Worm (Caenorhabditis elegans) whole organism, L2 larva: ENCODE measurements around the gene nhr-192.

Experiments used
- C34F6.9 ChIP-seq: fragments of 150-350 bp; optimal IDR thresholded peaks from 2 replicates; lab custom pipeline; 2014; ENCODE audit warnings: missing biosample characterization, missing genetic modification characterization
- F13H6.1 ChIP-seq: sonication (generic microtip); optimal IDR thresholded peaks from 2 replicates; lab custom pipeline; 2016; ENCODE audit warnings: missing genetic modification characterization, missing compliant biosample characterization
- R02D3.7 ChIP-seq: fragments of 150-350 bp; optimal IDR thresholded peaks from 2 replicates; lab custom pipeline; 2014; ENCODE audit warnings: missing biosample characterization, missing genetic modification characterization
- Y55F3AM.14 ChIP-seq: fragments of 200-800 bp; sonication (Bioruptor generic); optimal IDR thresholded peaks from 2 replicates; lab custom pipeline; 2018; ENCODE audit warnings: mild to moderate bottlenecking, missing genetic modification characterization, missing compliant biosample characterization
- ZK546.5 ChIP-seq: sonication (generic microtip); optimal IDR thresholded peaks from 2 replicates; lab custom pipeline; 2017; ENCODE audit warnings: missing biosample characterization, missing genetic modification characterization
- alr-1 ChIP-seq: fragments of 150-350 bp; optimal IDR thresholded peaks from 2 replicates; lab custom pipeline; 2014; ENCODE audit warnings: missing biosample characterization, missing genetic modification characterization
- aly-2 ChIP-seq: fragments of 150-350 bp; optimal IDR thresholded peaks from 2 replicates; lab custom pipeline; 2014; ENCODE audit warnings: missing biosample characterization, missing genetic modification characterization
- ama-1 ChIP-seq: fragments of 150-350 bp; optimal IDR thresholded peaks from 2 replicates; lab custom pipeline; 2018; ENCODE audit warnings: inconsistent platforms
- blmp-1 ChIP-seq: sonication (generic microtip); optimal IDR thresholded peaks from 2 replicates; lab custom pipeline; 2017; ENCODE audit warnings: missing genetic modification characterization, mild to moderate bottlenecking, missing compliant biosample characterization, antibody characterized with exemption, moderate library complexity; ENCODE audit not compliant: insufficient read depth
- ceh-16 ChIP-seq: fragments of 150-350 bp; optimal IDR thresholded peaks from 2 replicates; lab custom pipeline; 2014; ENCODE audit warnings: missing biosample characterization, missing genetic modification characterization
- ceh-82 ChIP-seq: fragments of 150-350 bp; optimal IDR thresholded peaks from 2 replicates; lab custom pipeline; 2014; ENCODE audit warnings: missing biosample characterization, missing genetic modification characterization
- dmd-4 ChIP-seq: sonication (generic microtip); optimal IDR thresholded peaks from 2 replicates; lab custom pipeline; 2017; ENCODE audit warnings: missing biosample characterization, missing genetic modification characterization
- egl-27 ChIP-seq: sonication (generic microtip); optimal IDR thresholded peaks from 3 replicates; lab custom pipeline; 2017; ENCODE audit warnings: missing biosample characterization, missing genetic modification reagents, missing genetic modification characterization
- elt-1 ChIP-seq: fragments of 150-350 bp; optimal IDR thresholded peaks from 2 replicates; lab custom pipeline; 2014; ENCODE audit warnings: missing biosample characterization, missing genetic modification characterization
- elt-3 ChIP-seq: sonication (generic microtip); optimal IDR thresholded peaks from 2 replicates; lab custom pipeline; 2017; ENCODE audit warnings: missing biosample characterization, missing genetic modification characterization
- fos-1 ChIP-seq: fragments of 150-350 bp; optimal IDR thresholded peaks from 2 replicates; lab custom pipeline; 2014; ENCODE audit warnings: missing biosample characterization, missing genetic modification characterization
- gmeb-1 ChIP-seq: fragments of 150-350 bp; optimal IDR thresholded peaks from 2 replicates; lab custom pipeline; 2014; ENCODE audit warnings: missing biosample characterization, missing genetic modification characterization
- lin-11 ChIP-seq: fragments of 150-350 bp; sonication (generic microtip); optimal IDR thresholded peaks from 2 replicates; lab custom pipeline; 2014; ENCODE audit warnings: missing biosample characterization, missing genetic modification characterization, inconsistent platforms, mixed read lengths
- lin-13 ChIP-seq: fragments of 150-350 bp; optimal IDR thresholded peaks from 2 replicates; lab custom pipeline; 2014; ENCODE audit warnings: missing biosample characterization, missing genetic modification reagents, missing genetic modification characterization
- lin-39 ChIP-seq: fragments of 150-350 bp; optimal IDR thresholded peaks from 2 replicates; lab custom pipeline; 2014; ENCODE audit warnings: missing biosample characterization, missing genetic modification reagents, missing genetic modification characterization
- lsy-2 ChIP-seq, 2 experiments: fragments of 150-350 bp in 1 of 2; sonication (generic microtip) in 1 of 2; optimal IDR thresholded peaks; 2 replicates each; lab custom pipeline; 2014 to 2017; ENCODE audit warnings: missing biosample characterization in 2 of 2, missing genetic modification characterization in 2 of 2
- mab-5 ChIP-seq: fragments of 150-350 bp; optimal IDR thresholded peaks from 2 replicates; lab custom pipeline; 2014; ENCODE audit warnings: missing biosample characterization, missing genetic modification characterization
- mdl-1 ChIP-seq, 2 experiments: fragments of 150-350 bp in 1 of 2; sonication (generic microtip) in 1 of 2; optimal IDR thresholded peaks; 2 replicates each; lab custom pipeline; 2017; ENCODE audit warnings: missing biosample characterization in 2 of 2, missing genetic modification characterization in 2 of 2
- nhr-11 ChIP-seq: fragments of 150-350 bp; optimal IDR thresholded peaks from 2 replicates; lab custom pipeline; 2014; ENCODE audit warnings: missing biosample characterization, missing genetic modification characterization
- nhr-129 ChIP-seq: fragments of 150-350 bp; optimal IDR thresholded peaks from 2 replicates; lab custom pipeline; 2014; ENCODE audit warnings: missing biosample characterization, missing genetic modification characterization
- nhr-21 ChIP-seq: fragments of 150-350 bp; optimal IDR thresholded peaks from 2 replicates; lab custom pipeline; 2014; ENCODE audit warnings: missing biosample characterization, missing genetic modification characterization
- nhr-237 ChIP-seq: fragments of 150-350 bp; optimal IDR thresholded peaks from 2 replicates; lab custom pipeline; 2014; ENCODE audit warnings: missing biosample characterization, missing genetic modification characterization
- nhr-25 ChIP-seq: fragments of 150-350 bp; sonication (generic microtip); optimal IDR thresholded peaks from 3 replicates; lab custom pipeline; 2014; ENCODE audit warnings: missing biosample characterization, missing genetic modification characterization
- peb-1 ChIP-seq: fragments of 150-350 bp; optimal IDR thresholded peaks from 2 replicates; lab custom pipeline; 2014; ENCODE audit warnings: missing biosample characterization, missing genetic modification characterization
- sem-4 ChIP-seq: fragments of 150-350 bp; optimal IDR thresholded peaks from 2 replicates; lab custom pipeline; 2014; ENCODE audit warnings: missing biosample characterization, missing genetic modification reagents, missing genetic modification characterization
- skn-1 ChIP-seq: sonication (generic microtip); optimal IDR thresholded peaks from 2 replicates; lab custom pipeline; 2017; ENCODE audit warnings: missing biosample characterization, missing genetic modification characterization
- sma-3 ChIP-seq: sonication (generic microtip); optimal IDR thresholded peaks from 2 replicates; lab custom pipeline; 2016; ENCODE audit warnings: missing genetic modification reagents, missing genetic modification characterization, missing compliant biosample characterization
- sma-9 ChIP-seq, 2 experiments: fragments of 150-350 bp in 1 of 2; sonication (generic microtip) in 1 of 2; optimal IDR thresholded peaks; 2 replicates each; lab custom pipeline; 2014 to 2016; ENCODE audit warnings: missing genetic modification characterization in 2 of 2, mild to moderate bottlenecking in 1 of 2, missing biosample characterization in 1 of 2, missing compliant biosample characterization in 1 of 2, missing genetic modification reagents in 1 of 2, moderate library complexity in 1 of 2
- snpc-4 ChIP-seq: fragments of 150-350 bp; optimal IDR thresholded peaks from 2 replicates; lab custom pipeline; 2014; ENCODE audit warnings: missing biosample characterization, missing genetic modification characterization
- unc-39 ChIP-seq: fragments of 150-350 bp; optimal IDR thresholded peaks from 2 replicates; lab custom pipeline; 2014; ENCODE audit warnings: missing biosample characterization, missing genetic modification characterization
- unc-55 ChIP-seq: fragments of 150-350 bp; sonication (generic microtip); optimal IDR thresholded peaks from 3 replicates; lab custom pipeline; 2014; ENCODE audit warnings: missing biosample characterization, missing genetic modification reagents, missing genetic modification characterization
- unc-62 ChIP-seq: fragments of 150-350 bp; optimal IDR thresholded peaks from 2 replicates; lab custom pipeline; 2014; ENCODE audit warnings: missing biosample characterization, missing genetic modification reagents, missing genetic modification characterization
- zag-1 ChIP-seq: fragments of 150-350 bp; optimal IDR thresholded peaks from 2 replicates; lab custom pipeline; 2014; ENCODE audit warnings: missing biosample characterization, missing genetic modification characterization
- ztf-4 ChIP-seq: fragments of 150-350 bp; optimal IDR thresholded peaks from 2 replicates; lab custom pipeline; 2014; ENCODE audit warnings: missing biosample characterization, missing genetic modification characterization

The nhr-192 gene

DNA sequence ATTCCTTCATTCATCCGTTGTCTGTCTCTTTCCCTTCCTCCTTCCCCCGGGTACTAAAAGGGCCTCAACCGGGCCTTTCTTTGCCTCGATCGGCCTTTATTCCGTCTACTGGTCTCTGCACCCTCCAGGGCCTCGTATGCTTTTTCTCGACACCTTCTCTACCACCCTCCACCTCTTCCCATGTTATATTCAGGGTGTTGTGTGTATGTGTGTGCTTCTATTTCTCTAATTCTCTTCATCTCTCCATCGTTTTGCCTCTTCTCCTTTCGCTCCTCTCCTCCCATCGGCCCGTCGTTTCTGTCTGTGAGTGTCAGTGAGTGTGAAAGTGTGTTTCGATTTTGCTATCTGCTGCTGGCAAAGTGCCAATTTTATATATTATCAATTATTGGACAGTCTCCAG, 30.6 kb downstream of the nhr-192 start (continued):
- TF ChIP-seq unc-62, result no peak
- peak; percentile 65 for TF ChIP-seq unc-55 (GFP tag; lab: Kevin White, UChicago)

DNA sequence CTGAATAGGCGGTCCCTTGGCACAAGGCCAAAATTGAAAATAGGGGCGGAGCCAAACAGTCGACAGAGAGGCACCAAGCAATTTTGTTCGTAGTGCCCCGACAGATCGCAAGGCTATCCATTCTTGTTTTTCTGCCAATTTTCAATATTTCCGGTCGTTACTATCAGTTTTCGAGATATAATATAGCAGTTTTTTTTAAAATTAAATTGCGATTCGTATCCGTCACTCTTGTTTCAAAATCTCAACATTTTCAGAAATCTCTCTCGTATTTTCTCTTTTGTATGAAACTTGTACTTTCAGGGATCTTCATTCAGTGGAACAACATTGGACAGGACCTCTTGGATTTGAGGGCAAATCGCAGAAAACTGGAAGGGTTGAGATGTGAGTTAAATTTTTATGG, 33.4 kb downstream of the nhr-192 start, which contains the start of gene F57A8.1:
Gene F57A8.1 (plus strand): TSS at position 301 of the 400 bp plus-strand sequence.
- TF ChIP-seq mab-5 (tag; lab: Kevin White, UChicago) (no peak), dmd-4 (no peak), C34F6.9 (no peak), ceh-16 (tag; lab: Kevin White, UChicago) (no peak), nhr-237 (tag; lab: Kevin White, UChicago) (no peak), snpc-4 (tag; lab: Kevin White, UChicago) (no peak), zag-1 (tag; lab: Kevin White, UChicago) (no peak)

DNA sequence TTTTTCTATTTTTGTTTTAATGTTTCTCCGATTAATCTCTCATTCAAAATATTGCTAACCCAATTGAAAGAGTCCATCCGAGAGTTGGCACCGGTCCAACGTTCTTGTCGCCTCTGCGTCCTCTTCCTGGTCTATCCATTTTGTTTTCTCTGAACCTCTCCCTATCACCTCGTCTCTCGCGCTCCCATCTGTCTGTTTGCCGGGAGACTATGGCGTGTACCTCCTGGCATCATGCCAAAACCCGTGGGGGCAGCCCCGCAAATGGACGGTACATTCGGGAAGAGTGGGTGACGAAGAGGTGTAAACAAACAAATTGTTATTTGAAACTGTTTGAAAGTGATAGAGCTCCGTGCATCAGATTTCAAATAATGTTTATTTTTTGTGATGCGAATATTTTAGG, 34.2 kb downstream of the nhr-192 start, which contains the start of gene T06E8.2:
Gene T06E8.2 (minus strand): TSS at position 139 of the 400 bp plus-strand sequence.
- TF ChIP-seq Y55F3AM.14 (GFP tag; lab: Kevin White, UChicago) (no peak), alr-1 (tag; lab: Kevin White, UChicago) (no peak), lin-39 (no peak), skn-1 (tag; lab: Kevin White, UChicago) (no peak), ceh-82 (tag; lab: Kevin White, UChicago) (no peak), sma-3 (GFP tag; lab: Kevin White, UChicago) (peak; percentile 43), unc-55 (GFP tag; lab: Kevin White, UChicago) (no peak), sem-4 (tag; lab: Kevin White, UChicago) (peak; percentile 27), peb-1 (tag; lab: Kevin White, UChicago) (peak; percentile 41), lsy-2 (tag; optimal IDR thresholded peaks at IDR 0.05; lab: Kevin White, UChicago) (peak in 1 of 2 experiments; percentile 69), aly-2 (tag; lab: Kevin White, UChicago) (no peak), C34F6.9 (peak; percentile 50), blmp-1 (tag; lab: Kevin White, UChicago) (no peak), F13H6.1 (tag; lab: Kevin White, UChicago) (peak; percentile 85), snpc-4 (tag; lab: Kevin White, UChicago) (peak; percentile 33), egl-27 (peak; percentile 53), nhr-25 (tag; lab: Kevin White, UChicago) (peak; percentile 7), sma-9 (GFP tag; optimal IDR thresholded peaks at IDR 0.05; lab: Kevin White, UChicago) (peak; percentile 84), sma-9 (tag; optimal IDR thresholded peaks at IDR 0.05; lab: Kevin White, UChicago) (no peak), nhr-11 (no peak), nhr-129 (tag; lab: Kevin White, UChicago) (peak; percentile 66)

DNA sequence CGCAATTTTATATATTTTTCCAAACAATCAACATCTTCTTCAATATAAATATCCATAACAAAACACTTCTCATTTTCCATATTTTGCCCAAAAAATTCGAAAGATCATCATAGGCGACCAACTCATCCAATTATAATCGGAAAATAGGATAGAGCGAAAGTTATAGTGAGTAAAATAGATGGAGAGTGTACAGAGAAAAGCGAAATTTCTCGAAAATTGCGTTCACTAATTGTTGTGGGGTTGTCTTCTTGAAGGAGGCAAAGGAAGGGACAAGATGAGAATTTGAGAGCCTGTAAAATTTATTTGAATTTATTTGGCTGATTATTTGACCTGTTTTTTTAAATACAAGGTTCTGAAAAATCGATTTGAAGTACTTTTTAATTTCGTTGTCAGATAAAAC, 34.9 kb downstream of the nhr-192 start:
- no peak for TF ChIP-seq elt-1 (tag; lab: Kevin White, UChicago)
- TF ChIP-seq C34F6.9, result no peak
- peak; percentile 32 for TF ChIP-seq blmp-1 (tag; lab: Kevin White, UChicago)
- peak in 1 of 2 experiments; percentile 17 for TF ChIP-seq lsy-2 (tag; optimal IDR thresholded peaks at IDR 0.05; lab: Kevin White, UChicago)
- peak; percentile 55 for TF ChIP-seq nhr-25 (tag; lab: Kevin White, UChicago)

DNA sequence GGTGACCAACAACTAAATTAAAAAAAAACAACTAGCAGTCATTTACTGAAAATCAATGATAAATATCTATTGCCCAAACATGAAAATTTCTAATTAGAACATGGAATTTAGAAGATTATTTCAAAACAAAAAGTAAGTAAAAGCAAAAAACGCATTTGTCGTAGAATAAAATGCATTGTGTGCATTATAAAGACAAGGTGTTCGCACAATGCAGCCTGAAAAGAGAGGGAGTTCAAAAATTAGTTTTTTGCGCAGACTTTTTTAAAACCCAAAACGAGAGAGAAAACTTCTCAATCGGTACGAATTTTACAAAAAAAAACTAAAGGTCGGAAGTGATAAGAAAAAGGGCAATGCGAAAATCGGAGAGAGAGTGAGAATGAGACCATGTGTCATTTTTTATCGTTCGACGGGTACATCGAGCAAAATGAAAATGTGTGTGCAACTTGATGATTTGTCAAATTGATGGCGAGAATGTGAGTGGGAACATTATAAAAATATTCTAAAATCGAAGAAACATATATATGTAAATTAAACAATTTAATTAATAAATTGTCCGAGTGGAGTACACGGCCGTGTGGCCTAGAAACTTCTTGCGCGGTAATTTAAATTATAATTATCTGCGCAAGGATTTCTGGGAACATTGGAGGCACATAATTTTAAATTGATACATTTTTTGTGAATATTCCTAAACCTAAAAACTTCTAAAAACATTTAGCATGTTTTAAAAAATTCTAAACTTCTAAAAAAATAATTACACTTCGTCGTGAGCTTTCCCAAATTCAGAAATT, 38.9 kb downstream of the nhr-192 start:
- TF ChIP-seq egl-27, result peak; percentile 41
- TF ChIP-seq lin-11 (tag; lab: Kevin White, UChicago), result no peak
- TF ChIP-seq C34F6.9, result peak; percentile 67
- TF ChIP-seq ama-1 (lab: Kevin White, UChicago), result no peak
- peak; percentile 6 to 70 for TF ChIP-seq lsy-2 (tag; optimal IDR thresholded peaks at IDR 0.05; lab: Kevin White, UChicago)
- TF ChIP-seq elt-3 (tag; lab: Kevin White, UChicago), result no peak
- no peak for TF ChIP-seq peb-1 (tag; lab: Kevin White, UChicago)
- no peak for TF ChIP-seq unc-39
- no peak for TF ChIP-seq R02D3.7
- TF ChIP-seq nhr-129 (tag; lab: Kevin White, UChicago), result peak; percentile 52
- peak; percentile 11 for TF ChIP-seq lin-13 (GFP tag; lab: Kevin White, UChicago)
- no peak for TF ChIP-seq mdl-1 (tag; optimal IDR thresholded peaks at IDR 0.05; lab: Kevin White, UChicago)
- peak; percentile 87 for TF ChIP-seq fos-1 (tag; lab: Kevin White, UChicago)
- no peak for TF ChIP-seq ZK546.5
- no peak for TF ChIP-seq unc-62
- no peak for TF ChIP-seq ceh-82 (tag; lab: Kevin White, UChicago)
- TF ChIP-seq sma-3 (GFP tag; lab: Kevin White, UChicago), result no peak
- TF ChIP-seq ztf-4 (tag; lab: Kevin White, UChicago), result no peak
- TF ChIP-seq nhr-11, result no peak
- TF ChIP-seq nhr-21 (tag; lab: Kevin White, UChicago), result peak; percentile 16
- TF ChIP-seq unc-55 (GFP tag; lab: Kevin White, UChicago), result peak; percentile 78
- no peak for TF ChIP-seq snpc-4 (tag; lab: Kevin White, UChicago)
- peak; percentile 44 for TF ChIP-seq F13H6.1 (tag; lab: Kevin White, UChicago)
- TF ChIP-seq zag-1 (tag; lab: Kevin White, UChicago), result no peak
- no peak for TF ChIP-seq aly-2 (tag; lab: Kevin White, UChicago)
- TF ChIP-seq elt-1 (tag; lab: Kevin White, UChicago), result no peak
- no peak for TF ChIP-seq lin-39
- no peak for TF ChIP-seq Y55F3AM.14 (GFP tag; lab: Kevin White, UChicago)
- no peak for TF ChIP-seq ceh-16 (tag; lab: Kevin White, UChicago)
- TF ChIP-seq mab-5 (tag; lab: Kevin White, UChicago), result no peak
- TF ChIP-seq gmeb-1 (tag; lab: Kevin White, UChicago), result peak; percentile 81
- TF ChIP-seq nhr-237 (tag; lab: Kevin White, UChicago), result no peak
